Worm (Caenorhabditis elegans) whole organism, L4 larva: ENCODE data around the gene T08A11.1.

ENCODE experiments used
- F10B5.3 ChIP-seq: sonication (generic microtip); optimal IDR thresholded peaks from 2 replicates; lab custom pipeline; 2016; ENCODE audit warnings: mild to moderate bottlenecking, missing genetic modification characterization, missing compliant biosample characterization
- F44E2.7 ChIP-seq: fragments of 200-800 bp; sonication (Bioruptor generic); IDR thresholded peaks from 2 replicates; pipeline ENCODE4 v2.1.2; 2022; ENCODE audit warnings: missing genetic modification characterization, missing compliant biosample characterization
- T20F7.1 ChIP-seq: fragments of 200-800 bp; sonication (Bioruptor generic); optimal IDR thresholded peaks from 2 replicates; lab custom pipeline; 2018; ENCODE audit warnings: mild to moderate bottlenecking, missing genetic modification characterization, missing compliant biosample characterization
- Y105C5A.15 ChIP-seq: fragments of 200-800 bp; sonication (Bioruptor generic); IDR thresholded peaks from 2 replicates; pipeline ENCODE4 v1.3.6; 2022; ENCODE audit warnings: missing genetic modification characterization, missing compliant biosample characterization
- Y5F2A.4 ChIP-seq: fragments of 200-800 bp; sonication (Bioruptor generic); optimal IDR thresholded peaks from 2 replicates; lab custom pipeline; 2018; ENCODE audit warnings: mild to moderate bottlenecking, missing genetic modification characterization, missing compliant biosample characterization
- ZK337.2 ChIP-seq: fragments of 200-800 bp; sonication (Bioruptor generic); IDR thresholded peaks from 2 replicates; pipeline ENCODE4 v1.3.6; 2022; ENCODE audit warnings: missing genetic modification reagents, missing genetic modification characterization, missing compliant biosample characterization
- ZK546.5 ChIP-seq, 2 experiments: sonication (generic microtip); optimal IDR thresholded peaks; 2 replicates each; lab custom pipeline; 2017; ENCODE audit warnings: missing biosample characterization in 2 of 2, missing genetic modification characterization in 2 of 2
- aha-1 ChIP-seq: fragments of 150-350 bp; peaks from one replicate; lab custom pipeline; 2014; ENCODE audit warnings: missing biosample characterization, missing genetic modification characterization
- ceh-20 ChIP-seq: fragments of 200-800 bp; sonication (Bioruptor generic); IDR thresholded peaks from 2 replicates; pipeline ENCODE4 v1.3.6; 2022; ENCODE audit warnings: missing genetic modification reagents, missing genetic modification characterization, missing compliant biosample characterization
- ceh-28 ChIP-seq: fragments of 150-350 bp; optimal IDR thresholded peaks from 2 replicates; lab custom pipeline; 2014; ENCODE audit warnings: missing biosample characterization, missing genetic modification reagents, missing genetic modification characterization
- ceh-62 ChIP-seq: sonication (generic microtip); optimal IDR thresholded peaks from 2 replicates; lab custom pipeline; 2017; ENCODE audit warnings: missing biosample characterization, missing genetic modification characterization
- ces-1 ChIP-seq: fragments of 150-350 bp; sonication (generic microtip); optimal IDR thresholded peaks from 4 replicates; lab custom pipeline; 2014; ENCODE audit warnings: missing biosample characterization, missing genetic modification reagents, missing genetic modification characterization
- cey-2 ChIP-seq: sonication (generic microtip); optimal IDR thresholded peaks from 3 replicates; lab custom pipeline; 2017; ENCODE audit warnings: missing genetic modification characterization, mild to moderate bottlenecking, missing compliant biosample characterization, antibody characterized with exemption, borderline replicate concordance; ENCODE audit not compliant: insufficient read depth
- dmd-6 ChIP-seq: fragments of 200-800 bp; sonication (Bioruptor generic); IDR thresholded peaks from 2 replicates; pipeline ENCODE4 v1.3.6; 2022; ENCODE audit warnings: missing genetic modification reagents, missing genetic modification characterization, missing compliant biosample characterization
- dpl-1 ChIP-seq: fragments of 150-350 bp; optimal IDR thresholded peaks from 2 replicates; lab custom pipeline; 2014; ENCODE audit warnings: missing biosample characterization, missing genetic modification reagents, missing genetic modification characterization
- duxl-1 ChIP-seq: sonication (generic microtip); optimal IDR thresholded peaks from 2 replicates; lab custom pipeline; 2016; ENCODE audit warnings: mild to moderate bottlenecking, missing genetic modification characterization, moderate library complexity, missing compliant biosample characterization; ENCODE audit not compliant: poor library complexity
- egl-43 ChIP-seq: fragments of 200-800 bp; sonication (Bioruptor generic); IDR thresholded peaks from 2 replicates; pipeline ENCODE4 v1.3.6; 2022; ENCODE audit warnings: missing genetic modification reagents, missing genetic modification characterization, missing compliant biosample characterization
- fkh-10 ChIP-seq: fragments of 150-350 bp; optimal IDR thresholded peaks from 2 replicates; lab custom pipeline; 2014; ENCODE audit warnings: missing biosample characterization, missing genetic modification reagents, missing genetic modification characterization
- hlh-11 ChIP-seq: fragments of 200-800 bp; sonication (Bioruptor generic); optimal IDR thresholded peaks from 2 replicates; lab custom pipeline; 2018; ENCODE audit warnings: mild to moderate bottlenecking, missing genetic modification characterization, missing compliant biosample characterization
- hmg-1.1 ChIP-seq: fragments of 200-800 bp; sonication (Bioruptor generic); IDR thresholded peaks from 2 replicates; pipeline ENCODE4 v1.3.6; 2022; ENCODE audit warnings: missing genetic modification reagents, missing genetic modification characterization, missing compliant biosample characterization
- lim-7 ChIP-seq: fragments of 200-800 bp; sonication (Bioruptor generic); IDR thresholded peaks from 2 replicates; pipeline ENCODE4 v1.3.6; 2022; ENCODE audit warnings: missing genetic modification characterization, missing compliant biosample characterization
- lin-1 ChIP-seq: fragments of 200-800 bp; sonication (Bioruptor generic); IDR thresholded peaks from 2 replicates; pipeline ENCODE4 v1.3.6; 2022; ENCODE audit warnings: missing genetic modification reagents, missing genetic modification characterization, missing compliant biosample characterization
- lin-13 ChIP-seq: fragments of 150-350 bp; optimal IDR thresholded peaks from 2 replicates; lab custom pipeline; 2014; ENCODE audit warnings: missing biosample characterization, missing genetic modification reagents, missing genetic modification characterization
- lin-15B ChIP-seq: fragments of 150-350 bp; sonication (generic microtip); optimal IDR thresholded peaks from 3 replicates; lab custom pipeline; 2014; ENCODE audit warnings: missing biosample characterization, missing genetic modification characterization
- lin-29 ChIP-seq: fragments of 200-800 bp; sonication (Bioruptor generic); IDR thresholded peaks from 2 replicates; pipeline ENCODE4 v1.3.6; 2022; ENCODE audit warnings: missing genetic modification reagents, missing genetic modification characterization, missing compliant biosample characterization
- lir-3 ChIP-seq: sonication (generic microtip); optimal IDR thresholded peaks from 2 replicates; lab custom pipeline; 2016; ENCODE audit warnings: mild to moderate bottlenecking, missing genetic modification characterization, missing compliant biosample characterization
- lsy-2 ChIP-seq, 2 experiments: fragments of 150-350 bp in 1 of 2; sonication (generic microtip) in 1 of 2; optimal IDR thresholded peaks; 2 replicates each; lab custom pipeline; 2014 to 2017; ENCODE audit warnings: missing biosample characterization in 2 of 2, missing genetic modification characterization in 2 of 2
- madf-5 ChIP-seq, 2 experiments: fragments of 200-800 bp; sonication (Bioruptor generic); IDR thresholded peaks; 2 replicates each; pipeline ENCODE4 v1.3.6; 2022; ENCODE audit warnings: missing compliant biosample characterization in 2 of 2, missing genetic modification characterization in 2 of 2
- madf-9 ChIP-seq: fragments of 200-800 bp; sonication (Bioruptor generic); conservative IDR thresholded peaks from 2 replicates; pipeline ENCODE4 v1.3.6; 2022; ENCODE audit warnings: missing genetic modification reagents, missing genetic modification characterization, missing compliant biosample characterization
- mdl-1 ChIP-seq, 2 experiments: fragments of 150-350 bp in 1 of 2; sonication (generic microtip) in 1 of 2; optimal IDR thresholded peaks; 2 replicates each; lab custom pipeline; 2014 to 2017; ENCODE audit warnings: missing biosample characterization in 2 of 2, missing genetic modification characterization in 2 of 2
- mdt-29 ChIP-seq: fragments of 200-800 bp; sonication (Bioruptor generic); IDR thresholded peaks from 2 replicates; pipeline ENCODE4 v1.3.6; 2022; ENCODE audit warnings: missing genetic modification reagents, missing genetic modification characterization, missing compliant biosample characterization
- mxl-2 ChIP-seq: fragments of 200-800 bp; sonication (Bioruptor generic); conservative IDR thresholded peaks from 2 replicates; pipeline ENCODE4 v1.3.6; 2022; ENCODE audit warnings: missing genetic modification reagents, missing genetic modification characterization, missing compliant biosample characterization
- mxl-3 ChIP-seq: fragments of 200-800 bp; sonication (Bioruptor generic); optimal IDR thresholded peaks from 2 replicates; lab custom pipeline; 2018; ENCODE audit warnings: mild to moderate bottlenecking, missing genetic modification characterization, missing compliant biosample characterization
- nhr-111 ChIP-seq: fragments of 200-800 bp; sonication (Bioruptor generic); optimal IDR thresholded peaks from 2 replicates; lab custom pipeline; 2018; ENCODE audit warnings: mild to moderate bottlenecking, missing genetic modification characterization, missing compliant biosample characterization
- nhr-48 ChIP-seq: sonication (generic microtip); optimal IDR thresholded peaks from 2 replicates; lab custom pipeline; 2016; ENCODE audit warnings: mild to moderate bottlenecking, missing genetic modification characterization, missing compliant biosample characterization
- nhr-77 ChIP-seq: fragments of 150-350 bp; optimal IDR thresholded peaks from 2 replicates; lab custom pipeline; 2014; ENCODE audit warnings: missing biosample characterization, missing genetic modification characterization
- pha-4 ChIP-seq, 2 experiments: fragments of 150-350 bp in 1 of 2; fragments of 200-800 bp in 1 of 2; sonication (Bioruptor generic) in 1 of 2; IDR thresholded peaks in 1 of 2; optimal IDR thresholded peaks in 1 of 2; 2 replicates each; pipeline versions ENCODE4 v1.3.6 to Lab custom; 2014 to 2022; ENCODE audit warnings: missing genetic modification characterization in 2 of 2, missing genetic modification reagents in 2 of 2, missing biosample characterization in 1 of 2, missing compliant biosample characterization in 1 of 2
- pqm-1 ChIP-seq: sonication (generic microtip); optimal IDR thresholded peaks from 2 replicates; lab custom pipeline; 2017; ENCODE audit warnings: missing biosample characterization, missing genetic modification characterization
- saeg-2 ChIP-seq: fragments of 200-800 bp; sonication (Bioruptor generic); IDR thresholded peaks from 2 replicates; pipeline ENCODE4 v1.3.6; 2022; ENCODE audit warnings: missing genetic modification reagents, missing genetic modification characterization, missing compliant biosample characterization
- set-16 ChIP-seq: fragments of 200-800 bp; sonication (Bioruptor generic); IDR thresholded peaks from 2 replicates; pipeline ENCODE4 v1.3.6; 2022; ENCODE audit warnings: missing genetic modification reagents, missing genetic modification characterization, missing compliant biosample characterization
- skn-1 ChIP-seq: fragments of 150-350 bp; optimal IDR thresholded peaks from 2 replicates; lab custom pipeline; 2014; ENCODE audit warnings: missing biosample characterization, missing genetic modification characterization
- snpc-1.2 ChIP-seq: fragments of 200-800 bp; sonication (Bioruptor generic); IDR thresholded peaks from 2 replicates; pipeline ENCODE4 v1.3.6; 2022; ENCODE audit warnings: missing genetic modification reagents, missing genetic modification characterization, missing compliant biosample characterization
- snpc-4 ChIP-seq: fragments of 150-350 bp; optimal IDR thresholded peaks from 2 replicates; lab custom pipeline; 2014; ENCODE audit warnings: missing biosample characterization, missing genetic modification characterization
- spr-3 ChIP-seq: fragments of 200-800 bp; sonication (Bioruptor generic); optimal IDR thresholded peaks from 2 replicates; lab custom pipeline; 2018; ENCODE audit warnings: mild to moderate bottlenecking, missing genetic modification characterization, missing compliant biosample characterization
- unc-62 ChIP-seq, 3 experiments: fragments of 150-350 bp in 1 of 3; sonication (generic microtip); optimal IDR thresholded peaks in 2 of 3; peaks in 1 of 3; 1 replicate in 1 of 3; 2 replicates in 2 of 3; lab custom pipeline; 2014 to 2017; ENCODE audit warnings: missing biosample characterization in 3 of 3, missing genetic modification characterization in 3 of 3, missing genetic modification reagents in 3 of 3, missing genotype in 1 of 3
- vab-7 ChIP-seq: fragments of 200-800 bp; sonication (Bioruptor generic); IDR thresholded peaks from 2 replicates; pipeline ENCODE4 v1.3.6; 2022; ENCODE audit warnings: missing genetic modification reagents, missing genetic modification characterization, missing compliant biosample characterization
- zag-1 ChIP-seq: fragments of 150-350 bp; optimal IDR thresholded peaks from 2 replicates; lab custom pipeline; 2014; ENCODE audit warnings: missing biosample characterization, missing genetic modification characterization
- zfp-2 ChIP-seq: sonication (generic microtip); optimal IDR thresholded peaks from 2 replicates; lab custom pipeline; 2016; ENCODE audit warnings: mild to moderate bottlenecking, missing genetic modification characterization, missing compliant biosample characterization
- zfp-3 ChIP-seq: fragments of 200-800 bp; sonication (Bioruptor generic); conservative IDR thresholded peaks from 2 replicates; pipeline ENCODE4 v1.3.6; 2022; ENCODE audit warnings: missing genetic modification reagents, missing genetic modification characterization, missing compliant biosample characterization
- zip-2 ChIP-seq: fragments of 150-350 bp; optimal IDR thresholded peaks from 2 replicates; lab custom pipeline; 2014; ENCODE audit warnings: missing biosample characterization, missing genetic modification characterization
- ztf-11 ChIP-seq: fragments of 150-350 bp; optimal IDR thresholded peaks from 2 replicates; lab custom pipeline; 2014; ENCODE audit warnings: missing biosample characterization, missing genetic modification characterization

Gene T08A11.1

DNA sequence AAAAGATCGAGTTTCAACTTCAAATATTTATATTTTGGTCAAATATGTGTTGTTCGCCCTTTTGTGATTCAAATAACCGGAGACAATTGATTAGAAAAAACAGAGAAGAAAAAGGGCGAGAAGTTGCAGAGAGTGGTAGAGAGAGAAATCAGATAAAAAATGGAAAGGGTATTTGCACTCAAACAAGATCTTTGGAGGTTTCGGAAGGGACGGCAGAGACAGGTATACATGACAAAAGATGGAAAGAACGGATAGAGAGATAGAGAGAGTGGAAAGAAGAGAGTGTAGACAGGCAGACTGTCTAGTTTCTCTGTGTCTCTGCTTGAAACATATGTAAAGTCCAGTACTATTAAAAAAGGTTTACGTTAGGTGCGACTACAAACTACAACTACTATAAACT, 26.8 kb downstream of the T08A11.1 start (continued):
- TF ChIP-seq pqm-1 (no peak), snpc-4 (tag; lab: Kevin White, UChicago) (no peak), hmg-1.1 (GFP tag; lab: Robert Waterston, UW) (peak; percentile 27; the same call in 1 of the 2 replicates), cey-2 (tag; lab: Kevin White, UChicago) (no peak), nhr-48 (tag; lab: Kevin White, UChicago) (peak; percentile 64), ces-1 (no peak), ceh-20 (GFP tag; lab: Robert Waterston, UW) (no peak), snpc-1.2 (GFP tag; lab: Robert Waterston, UW) (no peak), saeg-2 (GFP tag; lab: Robert Waterston, UW) (no peak), ztf-11 (no peak), vab-7 (GFP tag; lab: Robert Waterston, UW) (no peak), zfp-3 (GFP tag; lab: Robert Waterston, UW) (no peak), ZK337.2 (GFP tag; lab: Robert Waterston, UW) (no peak), lsy-2 (tag; optimal IDR thresholded peaks at IDR 0.05; lab: Kevin White, UChicago) (peak in 1 of 2 experiments; percentile 31), ceh-28 (no peak), zip-2 (tag; lab: Kevin White, UChicago) (no peak), lin-29 (GFP tag; lab: Robert Waterston, UW) (no peak), lir-3 (tag; lab: Kevin White, UChicago) (no peak), lin-13 (GFP tag; lab: Kevin White, UChicago) (peak; percentile 89), F10B5.3 (tag; lab: Kevin White, UChicago) (no peak), T20F7.1 (GFP tag; lab: Kevin White, UChicago) (no peak), zfp-2 (tag; lab: Kevin White, UChicago) (no peak), mxl-2 (GFP tag; lab: Robert Waterston, UW) (no peak), ceh-62 (no peak), lin-15B (tag; lab: Kevin White, UChicago) (no peak), lin-1 (GFP tag; lab: Robert Waterston, UW) (no peak), nhr-111 (GFP tag; lab: Kevin White, UChicago) (no peak), unc-62 (GFP tag; optimal IDR thresholded peaks at IDR 0.05 in 1 of 2; lab: Kevin White, UChicago) (peak in 1 of 2 experiments; percentile 62), unc-62 (tag; optimal IDR thresholded peaks at IDR 0.05; lab: Kevin White, UChicago) (no peak), duxl-1 (tag; lab: Kevin White, UChicago) (no peak), mdl-1 (tag; optimal IDR thresholded peaks at IDR 0.05; lab: Kevin White, UChicago) (peak in 1 of 2 experiments; percentile 36), dpl-1 (GFP tag; lab: Kevin White, UChicago) (no peak), set-16 (no peak), dmd-6 (GFP tag; lab: Robert Waterston, UW) (peak; percentile 40), nhr-77 (tag; lab: Kevin White, UChicago) (no peak), zag-1 (no peak), F44E2.7 (GFP tag; lab: Robert Waterston, UW) (no peak), madf-5 (GFP tag; IDR thresholded peaks at IDR 0.05; lab: Robert Waterston, UW) (no peak), fkh-10 (GFP tag; lab: Kevin White, UChicago) (no peak), pha-4 (GFP tag; IDR thresholded peaks at IDR 0.05; lab: Robert Waterston, UW) (no peak), pha-4 (tag; optimal IDR thresholded peaks at IDR 0.05; lab: Kevin White, UChicago) (no peak), Y5F2A.4 (no peak), lim-7 (GFP tag; lab: Robert Waterston, UW) (no peak), Y105C5A.15 (GFP tag; lab: Robert Waterston, UW) (no peak), ZK546.5 (tag; optimal IDR thresholded peaks at IDR 0.05; lab: Kevin White, UChicago) (no peak), hlh-11 (peak; percentile 64), mxl-3 (GFP tag; lab: Kevin White, UChicago) (peak; percentile 35), aha-1 (tag; lab: Kevin White, UChicago) (peak; percentile 73), skn-1 (tag; lab: Kevin White, UChicago) (no peak), mdt-29 (no peak), egl-43 (GFP tag; lab: Robert Waterston, UW) (no peak), spr-3 (GFP tag; lab: Kevin White, UChicago) (no peak), madf-9 (no peak)
